Worm (Caenorhabditis elegans): ENCODE results near the gene Y54G2A.13.

Gene Y54G2A.13

ce11 chrIV:2805525-2805924 is 14.0 kb downstream of the Y54G2A.13 start, which contains the start of gene Y54G2A.45 (continued):
- TF ChIP-seq C38D4.7 (GFP tag; optimal IDR thresholded peaks at IDR 0.05): peak; percentile 41
- TF ChIP-seq mec-3 (tag; optimal IDR thresholded peaks at IDR 0.05; ENCODE audit: borderline replicate concordance): no peak
- no peak for TF ChIP-seq hlh-8 (tag; optimal IDR thresholded peaks at IDR 0.05)
- TF ChIP-seq fkh-6 (tag; optimal IDR thresholded peaks at IDR 0.05): no peak
- no peak for TF ChIP-seq hlh-15 (tag; optimal IDR thresholded peaks at IDR 0.05)
- TF ChIP-seq ceh-34 (tag; optimal IDR thresholded peaks at IDR 0.05): peak; percentile 6
- peak; percentile 43 for TF ChIP-seq pqm-1 (tag; optimal IDR thresholded peaks at IDR 0.05)
- no peak for TF ChIP-seq sox-2 (GFP tag; IDR thresholded peaks at IDR 0.05)
- TF ChIP-seq tbx-2 (tag; optimal IDR thresholded peaks at IDR 0.05): peak; percentile 44
- TF ChIP-seq pha-2 (tag; optimal IDR thresholded peaks at IDR 0.05): no peak
- TF ChIP-seq ets-4 (tag; optimal IDR thresholded peaks at IDR 0.05): no peak
- TF ChIP-seq ceh-22 (tag; optimal IDR thresholded peaks at IDR 0.05): no peak
- no peak for TF ChIP-seq rnt-1 (tag; optimal IDR thresholded peaks at IDR 0.05)
- TF ChIP-seq ahr-1 (tag; optimal IDR thresholded peaks at IDR 0.05): peak; percentile 10
- TF ChIP-seq tbx-7 (tag; optimal IDR thresholded peaks at IDR 0.05): peak; percentile 26
- no peak for TF ChIP-seq pag-3 (tag; optimal IDR thresholded peaks at IDR 0.05; ENCODE audit: borderline replicate concordance)
- TF ChIP-seq odd-2 (tag; optimal IDR thresholded peaks at IDR 0.05): no peak

- TF ChIP-seq ceh-45 (GFP tag; IDR thresholded peaks at IDR 0.05) (no peak), pha-4 (tag; optimal IDR thresholded peaks at IDR 0.05) (no peak), lim-6 (tag; optimal IDR thresholded peaks at IDR 0.05) (no peak), madf-2 (tag; optimal IDR thresholded peaks at IDR 0.05) (no peak), odd-2 (tag; optimal IDR thresholded peaks at IDR 0.05) (no peak), ceh-19 (GFP tag; optimal IDR thresholded peaks at IDR 0.05) (no peak), ceh-6 (GFP tag; optimal IDR thresholded peaks at IDR 0.05) (no peak), elt-4 (tag; optimal IDR thresholded peaks at IDR 0.05) (no peak), che-1 (tag; optimal IDR thresholded peaks at IDR 0.05) (no peak), tbx-7 (tag; optimal IDR thresholded peaks at IDR 0.05) (no peak)
Measured at ce11 chrIV:2803652-2804051, 15.9 kb downstream of the Y54G2A.13 start, which contains the start of gene Y54G2A.32. Gene Y54G2A.32, plus strand, starts transcription at chrIV:2803952.

- TF ChIP-seq ceh-45 (GFP tag; IDR thresholded peaks at IDR 0.05): no peak
- TF ChIP-seq ets-4 (tag; optimal IDR thresholded peaks at IDR 0.05): no peak
- no peak for TF ChIP-seq ttx-3 (tag; optimal IDR thresholded peaks at IDR 0.05)
- no peak for TF ChIP-seq pros-1 (tag; optimal IDR thresholded peaks at IDR 0.05)
- TF ChIP-seq syd-9 (tag; optimal IDR thresholded peaks at IDR 0.05): no peak
- TF ChIP-seq nhr-232 (tag; optimal IDR thresholded peaks at IDR 0.05): peak; percentile 29
- no peak for TF ChIP-seq pha-4 (tag; optimal IDR thresholded peaks at IDR 0.05)
- TF ChIP-seq dmd-4 (tag; optimal IDR thresholded peaks at IDR 0.05; ENCODE audit: borderline replicate concordance): no peak
- TF ChIP-seq odd-2 (tag; optimal IDR thresholded peaks at IDR 0.05): no peak
- TF ChIP-seq npax-4 (tag; optimal IDR thresholded peaks at IDR 0.05): no peak
- no peak for TF ChIP-seq ztf-16 (tag; optimal IDR thresholded peaks at IDR 0.05)
- no peak for TF ChIP-seq F13H6.1 (tag; optimal IDR thresholded peaks at IDR 0.05)
- no peak for TF ChIP-seq ceh-2 (tag; optimal IDR thresholded peaks at IDR 0.05)
- no peak for TF ChIP-seq Y22D7AL.16 (tag; optimal IDR thresholded peaks at IDR 0.05)
- no peak for TF ChIP-seq mec-3 (tag; optimal IDR thresholded peaks at IDR 0.05; ENCODE audit: borderline replicate concordance)
- TF ChIP-seq hlh-15 (tag; optimal IDR thresholded peaks at IDR 0.05): no peak
- no peak for TF ChIP-seq pat-9 (tag; optimal IDR thresholded peaks at IDR 0.05)
- no peak for TF ChIP-seq K09A11.1 (tag; optimal IDR thresholded peaks at IDR 0.05; ENCODE audit: insufficient read depth)
- no peak for TF ChIP-seq zip-5 (tag; optimal IDR thresholded peaks at IDR 0.05)
- TF ChIP-seq C08G9.2 (tag; optimal IDR thresholded peaks at IDR 0.05): peak; percentile 46
- TF ChIP-seq T23F11.4 (GFP tag; optimal IDR thresholded peaks at IDR 0.05): no peak
- TF ChIP-seq ahr-1 (tag; optimal IDR thresholded peaks at IDR 0.05): no peak
- no peak for TF ChIP-seq ceh-31 (tag; optimal IDR thresholded peaks at IDR 0.05)
- no peak for TF ChIP-seq ceh-19 (GFP tag; optimal IDR thresholded peaks at IDR 0.05)
- TF ChIP-seq nhr-11 (tag; optimal IDR thresholded peaks at IDR 0.05): no peak
- TF ChIP-seq ceh-34 (tag; optimal IDR thresholded peaks at IDR 0.05): no peak
- TF ChIP-seq sdc-2 (tag; optimal IDR thresholded peaks at IDR 0.05): no peak
- no peak for TF ChIP-seq unc-55 (GFP tag; optimal IDR thresholded peaks at IDR 0.05)
- TF ChIP-seq K02D7.2 (tag; optimal IDR thresholded peaks at IDR 0.05): no peak
- peak; percentile 7 for TF ChIP-seq tbx-2 (tag; optimal IDR thresholded peaks at IDR 0.05)
- no peak for TF ChIP-seq hlh-6 (tag; optimal IDR thresholded peaks at IDR 0.05)
- TF ChIP-seq eyg-1 (tag; optimal IDR thresholded peaks at IDR 0.05): no peak
- no peak for TF ChIP-seq pag-3 (tag; optimal IDR thresholded peaks at IDR 0.05; ENCODE audit: borderline replicate concordance)
- no peak for TF ChIP-seq ceh-22 (tag; optimal IDR thresholded peaks at IDR 0.05)
- no peak for TF ChIP-seq fkh-6 (tag; optimal IDR thresholded peaks at IDR 0.05)
- TF ChIP-seq tbx-7 (tag; optimal IDR thresholded peaks at IDR 0.05): no peak
- TF ChIP-seq ceh-14 (tag; optimal IDR thresholded peaks at IDR 0.05): no peak
Measured at ce11 chrIV:2802193-2802592, 17.3 kb downstream of the Y54G2A.13 start.
